Worm (Caenorhabditis elegans) whole organism, L4 larva: ENCODE measurements around the gene R02E4.2.
A peak's percentile ranks its signal among the peaks of the same experiment; 100 is the strongest.

Experiments used
- R02D3.7 ChIP-seq: fragments of 150-350 bp; sonication (generic microtip); optimal IDR thresholded peaks from 3 replicates; lab custom pipeline; 2014; ENCODE audit warnings: missing biosample characterization, missing genetic modification characterization
- T26A8.4 ChIP-seq: fragments of 200-800 bp; sonication (Bioruptor generic); IDR thresholded peaks from 2 replicates; pipeline ENCODE4 v1.3.6; 2022; ENCODE audit warnings: missing genetic modification characterization, missing compliant biosample characterization
- Y48G9A.11 ChIP-seq: fragments of 200-800 bp; sonication (Bioruptor generic); IDR thresholded peaks from 2 replicates; pipeline ENCODE4 v1.3.6; 2022; ENCODE audit warnings: missing genetic modification reagents, missing genetic modification characterization, missing compliant biosample characterization
- Y5F2A.4 ChIP-seq: fragments of 200-800 bp; sonication (Bioruptor generic); optimal IDR thresholded peaks from 2 replicates; lab custom pipeline; 2018; ENCODE audit warnings: mild to moderate bottlenecking, missing genetic modification characterization, missing compliant biosample characterization
- ZK546.5 ChIP-seq, 2 experiments: sonication (generic microtip); optimal IDR thresholded peaks; 2 replicates each; lab custom pipeline; 2017; ENCODE audit warnings: missing biosample characterization in 2 of 2, missing genetic modification characterization in 2 of 2
- aly-2 ChIP-seq: sonication (generic microtip); optimal IDR thresholded peaks from 2 replicates; lab custom pipeline; 2018; ENCODE audit warnings: missing biosample characterization, missing genetic modification characterization
- arid-1 ChIP-seq: fragments of 200-800 bp; sonication (Bioruptor generic); conservative IDR thresholded peaks from 2 replicates; pipeline ENCODE4 v1.3.6; 2022; ENCODE audit warnings: missing genetic modification reagents, missing genetic modification characterization, missing compliant biosample characterization
- ceh-62 ChIP-seq: sonication (generic microtip); optimal IDR thresholded peaks from 2 replicates; lab custom pipeline; 2017; ENCODE audit warnings: missing biosample characterization, missing genetic modification characterization
- ceh-82 ChIP-seq: sonication (generic microtip); optimal IDR thresholded peaks from 2 replicates; lab custom pipeline; 2017; ENCODE audit warnings: missing biosample characterization, missing genetic modification characterization
- cey-2 ChIP-seq: sonication (generic microtip); optimal IDR thresholded peaks from 3 replicates; lab custom pipeline; 2017; ENCODE audit warnings: missing genetic modification characterization, mild to moderate bottlenecking, missing compliant biosample characterization, antibody characterized with exemption, borderline replicate concordance; ENCODE audit not compliant: insufficient read depth
- daf-12 ChIP-seq: fragments of 150-350 bp; optimal IDR thresholded peaks from 2 replicates; lab custom pipeline; 2014; ENCODE audit warnings: missing biosample characterization, missing genetic modification reagents, missing genetic modification characterization
- dmd-6 ChIP-seq: fragments of 200-800 bp; sonication (Bioruptor generic); IDR thresholded peaks from 2 replicates; pipeline ENCODE4 v1.3.6; 2022; ENCODE audit warnings: missing genetic modification reagents, missing genetic modification characterization, missing compliant biosample characterization
- dpl-1 ChIP-seq: fragments of 150-350 bp; optimal IDR thresholded peaks from 2 replicates; lab custom pipeline; 2014; ENCODE audit warnings: missing biosample characterization, missing genetic modification reagents, missing genetic modification characterization
- egl-27 ChIP-seq: sonication (generic microtip); optimal IDR thresholded peaks from 3 replicates; lab custom pipeline; 2017; ENCODE audit warnings: missing biosample characterization, missing genetic modification reagents, missing genetic modification characterization
- egl-43 ChIP-seq: fragments of 200-800 bp; sonication (Bioruptor generic); IDR thresholded peaks from 2 replicates; pipeline ENCODE4 v1.3.6; 2022; ENCODE audit warnings: missing genetic modification reagents, missing genetic modification characterization, missing compliant biosample characterization
- fkh-10 ChIP-seq: fragments of 150-350 bp; optimal IDR thresholded peaks from 2 replicates; lab custom pipeline; 2014; ENCODE audit warnings: missing biosample characterization, missing genetic modification reagents, missing genetic modification characterization
- fos-1 ChIP-seq: fragments of 150-350 bp; optimal IDR thresholded peaks from 2 replicates; lab custom pipeline; 2014; ENCODE audit warnings: missing biosample characterization, missing genetic modification characterization
- hlh-30 ChIP-seq: sonication (generic microtip); optimal IDR thresholded peaks from 2 replicates; lab custom pipeline; 2017; ENCODE audit warnings: antibody characterized with exemption, mild to moderate bottlenecking, missing genetic modification characterization, missing compliant biosample characterization; ENCODE audit not compliant: insufficient read depth
- hmg-1.1 ChIP-seq: fragments of 200-800 bp; sonication (Bioruptor generic); IDR thresholded peaks from 2 replicates; pipeline ENCODE4 v1.3.6; 2022; ENCODE audit warnings: missing genetic modification reagents, missing genetic modification characterization, missing compliant biosample characterization
- jun-1 ChIP-seq: fragments of 150-350 bp; optimal IDR thresholded peaks from 2 replicates; lab custom pipeline; 2014; ENCODE audit warnings: missing biosample characterization, missing genetic modification reagents, missing genetic modification characterization
- lin-29 ChIP-seq: fragments of 200-800 bp; sonication (Bioruptor generic); IDR thresholded peaks from 2 replicates; pipeline ENCODE4 v1.3.6; 2022; ENCODE audit warnings: missing genetic modification reagents, missing genetic modification characterization, missing compliant biosample characterization
- lir-3 ChIP-seq: sonication (generic microtip); optimal IDR thresholded peaks from 2 replicates; lab custom pipeline; 2016; ENCODE audit warnings: mild to moderate bottlenecking, missing genetic modification characterization, missing compliant biosample characterization
- madf-5 ChIP-seq, 2 experiments: fragments of 200-800 bp; sonication (Bioruptor generic); IDR thresholded peaks; 2 replicates each; pipeline ENCODE4 v1.3.6; 2022; ENCODE audit warnings: missing compliant biosample characterization in 2 of 2, missing genetic modification characterization in 2 of 2
- madf-9 ChIP-seq: fragments of 200-800 bp; sonication (Bioruptor generic); conservative IDR thresholded peaks from 2 replicates; pipeline ENCODE4 v1.3.6; 2022; ENCODE audit warnings: missing genetic modification reagents, missing genetic modification characterization, missing compliant biosample characterization
- mdt-29 ChIP-seq: fragments of 200-800 bp; sonication (Bioruptor generic); IDR thresholded peaks from 2 replicates; pipeline ENCODE4 v1.3.6; 2022; ENCODE audit warnings: missing genetic modification reagents, missing genetic modification characterization, missing compliant biosample characterization
- mxl-3 ChIP-seq: fragments of 200-800 bp; sonication (Bioruptor generic); optimal IDR thresholded peaks from 2 replicates; lab custom pipeline; 2018; ENCODE audit warnings: mild to moderate bottlenecking, missing genetic modification characterization, missing compliant biosample characterization
- nhr-10 ChIP-seq: fragments of 150-350 bp; optimal IDR thresholded peaks from 2 replicates; lab custom pipeline; 2014; ENCODE audit warnings: missing biosample characterization, missing genetic modification characterization
- nhr-102 ChIP-seq: sonication (generic microtip); optimal IDR thresholded peaks from 2 replicates; lab custom pipeline; 2016; ENCODE audit warnings: mild to moderate bottlenecking, missing genetic modification characterization, moderate library complexity, missing compliant biosample characterization
- nhr-11 ChIP-seq: fragments of 150-350 bp; optimal IDR thresholded peaks from 2 replicates; lab custom pipeline; 2014; ENCODE audit warnings: missing biosample characterization, missing genetic modification characterization
- nhr-111 ChIP-seq: fragments of 200-800 bp; sonication (Bioruptor generic); optimal IDR thresholded peaks from 2 replicates; lab custom pipeline; 2018; ENCODE audit warnings: mild to moderate bottlenecking, missing genetic modification characterization, missing compliant biosample characterization
- nhr-237 ChIP-seq: sonication (generic microtip); optimal IDR thresholded peaks from 2 replicates; lab custom pipeline; 2017; ENCODE audit warnings: missing biosample characterization, missing genetic modification characterization
- nhr-28 ChIP-seq: fragments of 150-350 bp; optimal IDR thresholded peaks from 2 replicates; lab custom pipeline; 2014; ENCODE audit warnings: missing biosample characterization, missing genetic modification characterization
- nhr-41 ChIP-seq: fragments of 200-800 bp; sonication (Bioruptor generic); IDR thresholded peaks from 2 replicates; pipeline ENCODE4 v1.3.6; 2022; ENCODE audit warnings: missing genetic modification reagents, missing genetic modification characterization, missing compliant biosample characterization
- nhr-48 ChIP-seq: sonication (generic microtip); optimal IDR thresholded peaks from 2 replicates; lab custom pipeline; 2016; ENCODE audit warnings: mild to moderate bottlenecking, missing genetic modification characterization, missing compliant biosample characterization
- nhr-6 ChIP-seq: fragments of 150-350 bp; optimal IDR thresholded peaks from 2 replicates; lab custom pipeline; 2014; ENCODE audit warnings: missing biosample characterization, missing genetic modification characterization
- pha-4 ChIP-seq, 2 experiments: fragments of 150-350 bp in 1 of 2; fragments of 200-800 bp in 1 of 2; sonication (Bioruptor generic) in 1 of 2; IDR thresholded peaks in 1 of 2; optimal IDR thresholded peaks in 1 of 2; 2 replicates each; pipeline versions ENCODE4 v1.3.6 to Lab custom; 2014 to 2022; ENCODE audit warnings: missing genetic modification characterization in 2 of 2, missing genetic modification reagents in 2 of 2, missing biosample characterization in 1 of 2, missing compliant biosample characterization in 1 of 2
- php-3 ChIP-seq: fragments of 200-800 bp; sonication (Bioruptor generic); IDR thresholded peaks from 2 replicates; pipeline ENCODE4 v1.3.6; 2022; ENCODE audit warnings: missing genetic modification reagents, missing genetic modification characterization, missing compliant biosample characterization
- rbr-2 ChIP-seq: sonication (generic microtip); optimal IDR thresholded peaks from 2 replicates; lab custom pipeline; 2016; ENCODE audit warnings: missing genotype, missing genetic modification characterization, missing compliant biosample characterization
- sdz-12 ChIP-seq: fragments of 200-800 bp; sonication (Bioruptor generic); optimal IDR thresholded peaks from 2 replicates; lab custom pipeline; 2018; ENCODE audit warnings: mild to moderate bottlenecking, missing genetic modification characterization, missing compliant biosample characterization
- set-16 ChIP-seq: fragments of 200-800 bp; sonication (Bioruptor generic); IDR thresholded peaks from 2 replicates; pipeline ENCODE4 v1.3.6; 2022; ENCODE audit warnings: missing genetic modification reagents, missing genetic modification characterization, missing compliant biosample characterization
- snpc-1.2 ChIP-seq: fragments of 200-800 bp; sonication (Bioruptor generic); IDR thresholded peaks from 2 replicates; pipeline ENCODE4 v1.3.6; 2022; ENCODE audit warnings: missing genetic modification reagents, missing genetic modification characterization, missing compliant biosample characterization
- spr-1 ChIP-seq: sonication (generic microtip); optimal IDR thresholded peaks from 2 replicates; lab custom pipeline; 2016; ENCODE audit warnings: mild to moderate bottlenecking, missing genetic modification characterization, missing compliant biosample characterization
- tag-97 ChIP-seq: fragments of 200-800 bp; sonication (Bioruptor generic); IDR thresholded peaks from 2 replicates; pipeline ENCODE4 v1.3.6; 2022; ENCODE audit warnings: missing genetic modification characterization, missing compliant biosample characterization
- unc-130 ChIP-seq: sonication (generic microtip); optimal IDR thresholded peaks from 2 replicates; lab custom pipeline; 2016; ENCODE audit warnings: missing genetic modification reagents, missing genetic modification characterization, missing compliant biosample characterization
- unc-62 ChIP-seq, 3 experiments: fragments of 150-350 bp in 1 of 3; sonication (generic microtip); optimal IDR thresholded peaks in 2 of 3; peaks in 1 of 3; 1 replicate in 1 of 3; 2 replicates in 2 of 3; lab custom pipeline; 2014 to 2017; ENCODE audit warnings: missing biosample characterization in 3 of 3, missing genetic modification characterization in 3 of 3, missing genetic modification reagents in 3 of 3, missing genotype in 1 of 3
- zag-1 ChIP-seq: fragments of 150-350 bp; optimal IDR thresholded peaks from 2 replicates; lab custom pipeline; 2014; ENCODE audit warnings: missing biosample characterization, missing genetic modification characterization
- zfp-2 ChIP-seq: sonication (generic microtip); optimal IDR thresholded peaks from 2 replicates; lab custom pipeline; 2016; ENCODE audit warnings: mild to moderate bottlenecking, missing genetic modification characterization, missing compliant biosample characterization
- ztf-7 ChIP-seq: fragments of 150-350 bp; optimal IDR thresholded peaks from 2 replicates; lab custom pipeline; 2014; ENCODE audit warnings: missing biosample characterization, missing genetic modification characterization

Gene R02E4.2

DNA sequence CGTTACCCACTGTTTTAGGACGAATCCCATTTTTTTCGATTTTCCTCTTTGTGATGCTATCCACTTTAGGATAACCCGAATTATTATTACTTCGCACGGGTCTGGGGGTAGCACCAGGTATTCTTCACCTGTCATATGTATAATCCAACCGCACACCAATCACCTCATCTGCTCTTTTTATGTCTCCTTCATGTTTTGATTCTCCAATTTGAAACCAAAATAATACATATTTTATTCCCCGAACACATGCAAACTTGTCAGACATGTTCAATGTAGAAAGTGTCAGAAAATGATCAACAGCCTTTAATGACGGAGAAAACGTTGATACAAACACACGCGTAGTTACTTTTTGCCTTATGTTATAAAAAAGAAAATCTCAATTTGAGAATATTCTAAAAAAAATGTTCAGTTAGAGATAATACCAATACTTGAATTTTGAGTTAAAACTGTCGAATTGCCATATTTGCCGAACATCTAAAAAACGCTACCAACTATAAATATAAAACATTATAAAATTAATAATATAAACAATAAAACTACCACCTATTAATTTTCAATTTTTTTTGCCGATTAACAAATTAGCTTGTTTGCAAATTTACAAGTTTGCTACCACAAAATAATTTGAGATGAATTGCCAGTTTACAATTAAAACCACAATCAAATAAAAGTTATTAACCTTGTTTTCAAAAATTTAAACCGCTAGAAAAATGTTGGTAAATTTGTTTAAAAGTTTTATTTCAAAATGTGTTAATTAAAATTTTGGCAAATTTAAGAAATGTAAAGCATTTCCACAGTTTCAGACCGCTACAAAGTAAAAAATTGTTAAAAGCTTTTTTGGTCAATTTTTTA is 40.6 kb downstream of the R02E4.2 start (continued):
- no peak for TF ChIP-seq jun-1 (tag; lab: Kevin White, UChicago)
- no peak for TF ChIP-seq dmd-6 (GFP tag; lab: Robert Waterston, UW)
- TF ChIP-seq egl-43 (GFP tag; lab: Robert Waterston, UW) = no peak
- no peak for TF ChIP-seq zfp-2
- TF ChIP-seq hmg-1.1 (GFP tag; lab: Robert Waterston, UW) = peak; percentile 39
- no peak for TF ChIP-seq nhr-237 (tag; lab: Kevin White, UChicago)
- no peak for TF ChIP-seq egl-27
- peak; percentile 46; the same call in 1 of the 2 replicates for TF ChIP-seq pha-4 (GFP tag; IDR thresholded peaks at IDR 0.05; lab: Robert Waterston, UW)
- no peak for TF ChIP-seq pha-4 (tag; optimal IDR thresholded peaks at IDR 0.05; lab: Kevin White, UChicago)
- TF ChIP-seq nhr-111 (GFP tag; lab: Kevin White, UChicago) = no peak
- no peak for TF ChIP-seq Y5F2A.4 (GFP tag; lab: Kevin White, UChicago)
- TF ChIP-seq nhr-6 = no peak
- TF ChIP-seq ceh-82 = no peak
- peak; percentile 70 for TF ChIP-seq T26A8.4
- no peak for TF ChIP-seq nhr-28 (tag; lab: Kevin White, UChicago)
- TF ChIP-seq arid-1 (GFP tag; lab: Robert Waterston, UW) = 0 out of 2 replicates have a peak, but pooled peaks have one; percentile 53
- TF ChIP-seq fos-1 = no peak
- TF ChIP-seq zag-1 = no peak
- no peak for TF ChIP-seq daf-12
- peak; percentile 45 for TF ChIP-seq hlh-30 (tag; lab: Kevin White, UChicago)
- TF ChIP-seq aly-2 (tag; lab: Kevin White, UChicago) = no peak
- 0 out of 2 replicates have a peak, but pooled peaks have one; percentile 7 for TF ChIP-seq snpc-1.2
- TF ChIP-seq nhr-48 (tag; lab: Kevin White, UChicago) = peak; percentile 15
- TF ChIP-seq mdt-29 (GFP tag; lab: Robert Waterston, UW) = peak; percentile 48
- 0 out of 2 replicates have a peak, but pooled peaks have one; percentile 34 for TF ChIP-seq tag-97 (GFP tag; lab: Robert Waterston, UW)
- TF ChIP-seq cey-2 (tag; lab: Kevin White, UChicago) = no peak
- no peak for TF ChIP-seq R02D3.7 (tag; lab: Kevin White, UChicago)
- TF ChIP-seq madf-5 (GFP tag; IDR thresholded peaks at IDR 0.05; lab: Robert Waterston, UW) = peak in 1 of 2 experiments; percentile 22; a peak in 1 of 4 replicates
- no peak for TF ChIP-seq nhr-10 (tag; lab: Kevin White, UChicago)
- no peak for TF ChIP-seq rbr-2 (tag; lab: Kevin White, UChicago)
- no peak for TF ChIP-seq unc-130
- peak; percentile 6; the same call in 1 of the 2 replicates for TF ChIP-seq lin-29 (GFP tag; lab: Robert Waterston, UW)
- TF ChIP-seq ztf-7 = no peak
- TF ChIP-seq lir-3 (tag; lab: Kevin White, UChicago) = no peak
- TF ChIP-seq sdz-12 (GFP tag; lab: Kevin White, UChicago) = no peak
- no peak for TF ChIP-seq set-16 (GFP tag; lab: Robert Waterston, UW)
- TF ChIP-seq mxl-3 (GFP tag; lab: Kevin White, UChicago) = no peak
- no peak for TF ChIP-seq unc-62 (GFP tag; optimal IDR thresholded peaks at IDR 0.05 in 1 of 2; lab: Kevin White, UChicago)
- TF ChIP-seq unc-62 (tag; optimal IDR thresholded peaks at IDR 0.05; lab: Kevin White, UChicago) = no peak
- TF ChIP-seq Y48G9A.11 = peak; percentile 28; the same call in 1 of the 2 replicates
- no peak for TF ChIP-seq nhr-11 (tag; lab: Kevin White, UChicago)
- no peak for TF ChIP-seq ceh-62 (tag; lab: Kevin White, UChicago)
- TF ChIP-seq nhr-41 (GFP tag; lab: Robert Waterston, UW) = 0 out of 2 replicates have a peak, but pooled peaks have one; percentile 68
- TF ChIP-seq ZK546.5 (tag; optimal IDR thresholded peaks at IDR 0.05; lab: Kevin White, UChicago) = no peak
- TF ChIP-seq dpl-1 (GFP tag; lab: Kevin White, UChicago) = no peak
- TF ChIP-seq madf-9 (GFP tag; lab: Robert Waterston, UW) = peak; percentile 48
- no peak for TF ChIP-seq spr-1
- TF ChIP-seq nhr-102 = peak; percentile 50
- 0 out of 2 replicates have a peak, but pooled peaks have one; percentile 37 for TF ChIP-seq php-3 (GFP tag; lab: Robert Waterston, UW)
- TF ChIP-seq fkh-10 (GFP tag; lab: Kevin White, UChicago) = no peak
